Fruit fly (Drosophila melanogaster) ovary, adult (tissue): ENCODE results near the gene CG43288.

ENCODE experiments used
- CG17801 ChIP-seq: fragments of 200-800 bp; optimal IDR thresholded peaks from 2 replicates; lab custom pipeline; 2019; ENCODE audit warnings: missing biosample characterization, mild to moderate bottlenecking, missing genetic modification characterization, moderate library complexity; ENCODE audit not compliant: partially characterized antibody

CG43288 gene

dm6 chrX:4212725-4213124 lies at the start of gene CG43288:
TSS of gene CG43288 (plus strand) at chrX:4213025.
- TF ChIP-seq CG17801 (GFP tag; lab: Kevin White, UChicago), result no peak

- TF ChIP-seq CG17801 (GFP tag; lab: Kevin White, UChicago), result no peak
Measured at dm6 chrX:4170492-4170891, 42.3 kb upstream of the CG43288 start.

DNA sequence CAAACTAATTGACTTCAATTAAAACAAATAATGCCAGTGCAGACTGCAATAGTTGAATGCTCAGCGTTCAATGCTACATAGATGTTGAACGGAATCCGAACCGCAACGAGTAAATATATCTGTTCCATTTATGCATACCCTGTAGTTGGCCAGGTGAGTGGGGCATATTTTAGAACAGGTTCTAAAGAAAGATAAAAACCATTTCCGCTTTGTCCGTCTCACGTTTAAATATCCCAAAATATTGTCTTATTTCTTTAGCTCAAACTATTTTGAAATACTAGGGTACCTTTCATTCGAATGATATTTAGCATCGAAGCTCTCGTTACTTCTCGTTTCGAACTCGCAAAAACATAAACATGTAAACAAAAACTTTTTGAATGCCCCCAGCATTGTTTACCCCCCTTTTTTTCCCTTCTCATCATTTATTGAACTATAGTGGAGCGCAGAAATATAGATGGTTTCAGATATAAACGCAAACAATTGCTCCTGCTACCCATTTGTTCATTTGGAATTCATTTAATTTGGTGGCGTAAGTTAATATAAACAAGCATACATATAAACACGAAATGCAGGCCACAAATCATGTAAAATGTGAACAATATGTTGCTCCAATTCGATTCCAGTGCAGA lies 40.6 kb upstream of the CG43288 start:
- TF ChIP-seq CG17801 (GFP tag; lab: Kevin White, UChicago), result no peak

- TF ChIP-seq CG17801 (GFP tag; lab: Kevin White, UChicago), result no peak
Measured at dm6 chrX:4173381-4173780, 39.4 kb upstream of the CG43288 start.

DNA sequence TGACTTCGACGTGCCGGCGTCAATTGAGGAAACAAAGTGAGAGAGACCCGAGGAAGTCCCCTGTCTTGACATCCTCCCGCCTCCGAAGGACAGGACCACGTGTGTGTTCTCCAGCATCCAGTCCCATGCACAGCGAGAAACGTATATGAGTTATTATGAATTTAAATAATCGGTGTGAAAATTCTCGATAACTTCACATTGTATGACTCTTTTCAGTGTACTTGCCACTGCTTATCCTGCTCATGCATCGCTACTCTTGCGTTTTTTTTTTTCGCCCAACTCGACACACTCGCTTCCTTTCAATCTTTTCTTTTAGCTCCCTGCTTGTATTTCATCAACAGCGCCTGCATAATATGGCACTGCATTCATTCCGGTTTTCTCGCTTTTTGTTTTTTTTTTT lies 37.0 kb upstream of the CG43288 start:
- TF ChIP-seq CG17801 (GFP tag; lab: Kevin White, UChicago), result no peak

DNA sequence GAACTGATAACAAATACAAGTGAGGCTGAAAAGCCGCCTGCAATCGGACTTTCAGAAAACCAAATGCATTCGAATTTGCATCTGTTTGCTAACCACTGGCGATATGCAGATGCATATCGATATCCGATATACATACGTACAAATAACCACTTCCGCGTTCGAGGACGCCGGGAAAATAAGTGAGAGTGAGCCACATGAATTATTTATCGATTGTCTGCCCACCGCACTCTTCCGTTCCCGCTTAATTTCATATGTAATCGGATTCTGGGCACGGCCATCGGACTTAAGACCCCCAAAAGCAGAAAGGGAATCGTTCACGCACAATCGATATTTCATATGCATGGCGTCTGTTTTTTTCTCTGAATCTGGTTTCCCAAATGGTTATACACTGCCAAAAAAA lies 35.1 kb upstream of the CG43288 start:
- no peak for TF ChIP-seq CG17801 (GFP tag; lab: Kevin White, UChicago)

- no peak for TF ChIP-seq CG17801 (GFP tag; lab: Kevin White, UChicago)
Measured at dm6 chrX:4178819-4179218, 34.0 kb upstream of the CG43288 start.

- TF ChIP-seq CG17801 (GFP tag; lab: Kevin White, UChicago), result no peak
Measured at dm6 chrX:4185393-4185792, 27.4 kb upstream of the CG43288 start.

DNA sequence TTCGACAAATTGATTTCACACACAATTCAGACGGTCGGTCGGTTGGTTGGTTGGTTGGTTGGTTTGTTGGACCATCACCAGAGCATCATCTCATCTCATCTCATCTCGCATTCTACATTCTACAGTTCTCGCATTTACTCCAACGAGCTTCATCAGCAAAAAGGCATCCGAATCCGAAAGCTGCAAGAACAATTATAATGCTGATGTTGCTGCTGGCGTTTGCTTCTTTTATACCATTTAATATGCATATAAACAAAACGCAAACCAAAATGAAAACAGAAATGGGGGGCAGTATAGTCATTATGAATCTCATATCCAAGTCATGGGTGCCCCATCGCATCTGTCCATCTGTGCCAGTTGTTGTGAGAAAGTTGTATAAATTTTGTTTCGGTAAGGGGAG lies 26.1 kb upstream of the CG43288 start:
- no peak for TF ChIP-seq CG17801 (GFP tag; lab: Kevin White, UChicago)

- peak; percentile 20 for TF ChIP-seq CG17801 (GFP tag; lab: Kevin White, UChicago)
Measured at dm6 chrX:4197463-4197862, 15.4 kb upstream of the CG43288 start.

DNA sequence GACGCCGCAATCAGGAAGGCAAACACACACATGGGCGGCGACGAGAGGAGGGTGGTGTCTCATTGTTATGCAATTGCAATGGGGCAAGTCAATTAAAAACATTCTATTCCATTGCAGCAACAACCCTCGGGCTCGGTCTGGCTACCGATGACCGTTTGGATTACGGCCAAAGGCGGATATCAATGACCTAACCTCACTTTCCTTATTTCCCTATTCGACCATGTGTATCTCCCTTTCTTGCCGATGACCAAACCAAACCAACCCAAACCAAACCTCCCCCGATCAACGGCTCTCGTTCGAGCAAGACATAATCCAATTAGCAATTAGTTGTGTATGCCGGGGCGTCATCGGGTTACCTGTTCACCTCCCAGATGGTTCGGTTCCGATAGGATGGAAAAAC lies 14.1 kb upstream of the CG43288 start:
- no peak for TF ChIP-seq CG17801 (GFP tag; lab: Kevin White, UChicago)

- TF ChIP-seq CG17801 (GFP tag; lab: Kevin White, UChicago), result no peak
Measured at dm6 chrX:4200612-4201011, 12.2 kb upstream of the CG43288 start.

dm6 chrX:4202235-4202794 lies 10.5 kb upstream of the CG43288 start:
- peak; percentile 52 for TF ChIP-seq CG17801 (GFP tag; lab: Kevin White, UChicago)

DNA sequence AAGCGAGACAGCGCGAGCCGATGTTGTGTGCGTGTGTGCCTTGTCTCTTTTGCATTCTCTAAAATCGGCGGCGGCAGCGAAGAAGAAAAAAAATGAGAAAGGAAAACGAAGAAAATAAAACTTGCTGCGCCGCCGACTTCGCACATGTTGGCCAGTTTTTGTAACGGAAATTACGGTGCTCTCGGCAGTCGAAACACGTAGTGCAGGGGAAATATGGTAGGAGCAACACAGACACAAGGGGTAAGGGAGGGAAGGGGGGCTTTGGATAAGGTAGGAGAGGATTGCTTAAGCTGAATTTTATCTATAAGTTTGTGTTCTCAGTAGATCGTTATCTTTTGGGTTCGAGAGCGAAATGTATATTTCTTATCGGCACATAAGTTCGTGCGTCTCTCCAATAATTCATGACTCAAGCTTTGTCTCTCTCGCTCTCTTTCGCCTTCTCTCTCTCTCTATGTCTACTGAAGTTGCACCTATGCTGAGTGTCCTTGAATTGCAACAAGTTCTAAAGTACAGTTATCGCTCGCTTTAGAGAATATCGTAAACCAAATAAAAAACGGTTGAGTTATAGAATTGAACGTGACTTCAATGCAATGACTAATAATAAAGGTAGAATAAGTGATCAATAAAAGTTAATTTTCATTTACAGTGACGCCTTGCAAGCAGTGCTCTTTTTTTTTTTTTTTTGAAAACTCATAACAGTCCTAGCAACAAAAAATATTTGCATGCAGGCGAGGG lies 8.9 kb upstream of the CG43288 start:
- TF ChIP-seq CG17801 (GFP tag; lab: Kevin White, UChicago), result no peak

DNA sequence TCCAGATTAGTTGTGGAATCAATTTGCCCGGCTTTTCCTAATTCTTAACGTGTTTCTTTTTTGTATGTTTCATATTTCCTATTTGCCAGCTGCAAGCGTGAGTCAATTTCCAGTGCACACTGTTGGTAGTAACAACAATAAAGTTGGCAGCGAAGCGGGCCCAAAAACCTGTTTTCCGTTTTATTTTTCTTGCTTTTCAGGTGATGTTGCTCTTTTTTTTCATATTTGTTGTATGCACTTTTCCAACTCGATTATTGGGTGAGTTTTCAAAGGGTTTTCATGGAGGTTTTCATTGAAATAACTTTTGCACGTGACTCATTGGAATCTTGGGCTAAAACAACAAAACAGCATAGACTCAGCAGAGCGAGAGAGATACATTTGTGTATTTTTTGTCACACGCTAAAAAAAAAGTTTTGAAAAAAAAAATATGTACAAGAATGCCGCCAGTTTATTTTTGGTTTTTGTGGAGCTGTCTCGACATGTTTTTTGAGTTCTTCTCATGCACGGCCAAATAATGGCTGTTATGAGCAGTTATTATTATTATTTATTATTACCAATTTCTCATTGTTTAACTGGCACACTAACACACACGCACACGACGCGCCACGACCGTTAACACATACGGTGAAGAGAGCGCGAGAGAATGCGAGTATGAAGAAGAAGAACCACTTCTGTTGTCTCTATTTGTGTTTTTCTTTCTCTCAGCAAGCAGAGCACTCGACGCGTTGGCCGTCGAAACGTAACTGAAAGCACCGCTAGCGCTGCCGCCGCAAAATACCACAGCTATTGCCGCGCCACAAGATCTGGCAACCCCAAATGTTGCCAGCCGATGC lies 7.3 kb upstream of the CG43288 start, which contains the start of gene Fas2:
Fas2 (minus strand) TSS at position 748 of the 833 bp plus-strand sequence.
- peak; percentile 39 for TF ChIP-seq CG17801 (GFP tag; lab: Kevin White, UChicago)
